Worm (Caenorhabditis elegans): Measurements from ENCODE around the gene dli-1.

ce11 chrIV:13080185-13080584, 18.4 kb downstream of the dli-1 start:
- no peak for TF ChIP-seq aly-1 (tag; optimal IDR thresholded peaks at IDR 0.05)
- TF ChIP-seq B0310.2 (tag; optimal IDR thresholded peaks at IDR 0.05) = no peak
- no peak for TF ChIP-seq ceh-36 (tag; optimal IDR thresholded peaks at IDR 0.05)
- TF ChIP-seq flt-1 (GFP tag; IDR thresholded peaks at IDR 0.05) = no peak
- TF ChIP-seq sea-1 (GFP tag; conservative IDR thresholded peaks at IDR 0.05) = no peak
- TF ChIP-seq scrt-1 (GFP tag; IDR thresholded peaks at IDR 0.05) = no peak
- no peak for TF ChIP-seq ama-1 (optimal IDR thresholded peaks at IDR 0.05)
- TF ChIP-seq tbx-11 (GFP tag; IDR thresholded peaks at IDR 0.05) = no peak
- no peak for TF ChIP-seq tbx-37 (GFP tag; conservative IDR thresholded peaks at IDR 0.05)
- no peak for TF ChIP-seq hnd-1 (tag; optimal IDR thresholded peaks at IDR 0.05)
- TF ChIP-seq tra-4 (tag; optimal IDR thresholded peaks at IDR 0.05) = no peak
- TF ChIP-seq F13C5.2 (tag; optimal IDR thresholded peaks at IDR 0.05) = no peak
- TF ChIP-seq pes-1 (GFP tag; IDR thresholded peaks at IDR 0.05) = no peak

All from whole organism, early embryonic.